Worm (Caenorhabditis elegans) whole organism, L3 larva: ENCODE data around the gene M199.136.
"Not testable (repeated sequence)": the region's sequence is repeated elsewhere in the genome, so short reads cannot be mapped to it uniquely, and the experiment has no call there.

Experiments
- R02D3.7 ChIP-seq: fragments of 150-350 bp; optimal IDR thresholded peaks from 2 replicates; lab custom pipeline; 2014; ENCODE audit warnings: missing biosample characterization, missing genetic modification characterization
- aly-2 ChIP-seq: fragments of 150-350 bp; optimal IDR thresholded peaks from 2 replicates; lab custom pipeline; 2014; ENCODE audit warnings: missing biosample characterization, missing genetic modification characterization
- ama-1 ChIP-seq: fragments of 150-350 bp; optimal IDR thresholded peaks from 2 replicates; lab custom pipeline; 2018
- ceh-28 ChIP-seq: fragments of 150-350 bp; optimal IDR thresholded peaks from 2 replicates; lab custom pipeline; 2014; ENCODE audit warnings: missing biosample characterization, missing genetic modification reagents, missing genetic modification characterization
- ceh-82 ChIP-seq: fragments of 150-350 bp; optimal IDR thresholded peaks from 2 replicates; lab custom pipeline; 2014; ENCODE audit warnings: missing biosample characterization, missing genetic modification characterization
- daf-12 ChIP-seq: fragments of 150-350 bp; optimal IDR thresholded peaks from 2 replicates; lab custom pipeline; 2014; ENCODE audit warnings: missing biosample characterization, missing genetic modification reagents, missing genetic modification characterization
- eor-1 ChIP-seq, 2 experiments: fragments of 150-350 bp; optimal IDR thresholded peaks; 2 replicates each; lab custom pipeline; 2014 to 2018; ENCODE audit warnings: missing biosample characterization in 2 of 2, missing genetic modification characterization in 2 of 2
- fkh-10 ChIP-seq: sonication (generic microtip); optimal IDR thresholded peaks from 2 replicates; lab custom pipeline; 2017; ENCODE audit warnings: missing biosample characterization, missing genetic modification reagents, missing genetic modification characterization
- fkh-2 ChIP-seq: fragments of 150-350 bp; optimal IDR thresholded peaks from 2 replicates; lab custom pipeline; 2014; ENCODE audit warnings: missing biosample characterization, missing genetic modification reagents, missing genetic modification characterization
- fos-1 ChIP-seq: fragments of 150-350 bp; optimal IDR thresholded peaks from 2 replicates; lab custom pipeline; 2014; ENCODE audit warnings: missing biosample characterization, missing genetic modification characterization
- hmg-11 ChIP-seq: sonication (generic microtip); optimal IDR thresholded peaks from 2 replicates; lab custom pipeline; 2016; ENCODE audit warnings: missing genetic modification characterization, missing compliant biosample characterization
- jun-1 ChIP-seq: fragments of 150-350 bp; optimal IDR thresholded peaks from 2 replicates; lab custom pipeline; 2014; ENCODE audit warnings: missing biosample characterization, missing genetic modification reagents, missing genetic modification characterization
- lin-15B ChIP-seq: fragments of 150-350 bp; optimal IDR thresholded peaks from 2 replicates; lab custom pipeline; 2014; ENCODE audit warnings: missing biosample characterization, missing genetic modification characterization
- lin-39 ChIP-seq: fragments of 150-350 bp; optimal IDR thresholded peaks from 2 replicates; lab custom pipeline; 2018; ENCODE audit warnings: missing biosample characterization, missing genetic modification reagents, missing genetic modification characterization
- mdl-1 ChIP-seq: fragments of 150-350 bp; optimal IDR thresholded peaks from 2 replicates; lab custom pipeline; 2014; ENCODE audit warnings: missing biosample characterization, missing genetic modification characterization
- nfya-1 ChIP-seq: sonication (generic microtip); optimal IDR thresholded peaks from 2 replicates; lab custom pipeline; 2017; ENCODE audit warnings: missing genetic modification characterization, mild to moderate bottlenecking, missing compliant biosample characterization, antibody characterized with exemption, moderate library complexity; ENCODE audit not compliant: insufficient read depth
- nhr-12 ChIP-seq: fragments of 150-350 bp; optimal IDR thresholded peaks from 2 replicates; lab custom pipeline; 2014; ENCODE audit warnings: missing biosample characterization, missing genetic modification characterization
- nhr-23 ChIP-seq: fragments of 150-350 bp; optimal IDR thresholded peaks from 2 replicates; lab custom pipeline; 2014; ENCODE audit warnings: missing biosample characterization, missing genetic modification reagents, missing genetic modification characterization
- nhr-237 ChIP-seq: fragments of 150-350 bp; optimal IDR thresholded peaks from 2 replicates; lab custom pipeline; 2014; ENCODE audit warnings: missing biosample characterization, missing genetic modification characterization
- nhr-28 ChIP-seq: fragments of 150-350 bp; optimal IDR thresholded peaks from 2 replicates; lab custom pipeline; 2014; ENCODE audit warnings: missing biosample characterization, missing genetic modification characterization
- nhr-43 ChIP-seq: sonication (generic microtip); optimal IDR thresholded peaks from 2 replicates; lab custom pipeline; 2016; ENCODE audit warnings: mild to moderate bottlenecking, missing genetic modification characterization, missing compliant biosample characterization; ENCODE audit not compliant: poor library complexity, severe bottlenecking
- nhr-67 ChIP-seq: fragments of 150-350 bp; optimal IDR thresholded peaks from 2 replicates; lab custom pipeline; 2014; ENCODE audit warnings: missing biosample characterization, missing genetic modification characterization
- nhr-77 ChIP-seq: fragments of 150-350 bp; optimal IDR thresholded peaks from 2 replicates; lab custom pipeline; 2014; ENCODE audit warnings: missing biosample characterization, missing genetic modification characterization
- sea-2 ChIP-seq: fragments of 150-350 bp; sonication (generic microtip); optimal IDR thresholded peaks from 4 replicates; lab custom pipeline; 2014; ENCODE audit warnings: missing biosample characterization, missing genetic modification reagents, missing genetic modification characterization
- skn-1 ChIP-seq: fragments of 150-350 bp; optimal IDR thresholded peaks from 2 replicates; lab custom pipeline; 2014; ENCODE audit warnings: missing biosample characterization, missing genetic modification characterization
- tbx-2 ChIP-seq: sonication (generic microtip); optimal IDR thresholded peaks from 2 replicates; lab custom pipeline; 2016; ENCODE audit warnings: mild to moderate bottlenecking, missing genetic modification characterization, missing compliant biosample characterization
- unc-39 ChIP-seq: sonication (generic microtip); optimal IDR thresholded peaks from 4 replicates; lab custom pipeline; 2017; ENCODE audit warnings: missing biosample characterization, missing genetic modification characterization
- unc-62 ChIP-seq: fragments of 150-350 bp; sonication (generic microtip); optimal IDR thresholded peaks from 4 replicates; lab custom pipeline; 2014; ENCODE audit warnings: missing biosample characterization, missing genetic modification reagents, missing genetic modification characterization
- zag-1 ChIP-seq: fragments of 150-350 bp; optimal IDR thresholded peaks from 2 replicates; lab custom pipeline; 2014; ENCODE audit warnings: missing biosample characterization, missing genetic modification characterization
- ztf-4 ChIP-seq: fragments of 150-350 bp; optimal IDR thresholded peaks from 2 replicates; lab custom pipeline; 2014; ENCODE audit warnings: missing biosample characterization, missing genetic modification characterization

The M199.136 gene

DNA sequence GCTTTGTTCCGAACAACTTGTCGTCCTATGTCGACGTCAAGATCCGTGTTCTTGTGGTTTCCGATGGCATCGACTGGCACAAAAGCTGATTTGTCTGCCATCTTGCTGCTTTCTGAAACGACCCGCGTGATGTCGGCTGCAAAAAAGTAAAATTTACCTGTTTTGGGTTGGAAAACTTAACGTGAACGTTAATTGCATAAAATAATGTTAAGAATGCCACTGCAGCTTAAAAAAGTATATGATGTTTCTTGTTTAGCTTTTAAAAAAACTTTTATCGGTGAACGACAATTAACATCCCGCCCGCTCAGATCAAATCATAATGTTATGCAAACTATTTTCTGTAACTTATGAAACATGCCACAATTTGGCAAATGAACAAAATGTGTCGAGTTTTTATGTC lies 15.4 kb downstream of the M199.136 start, which contains the start of gene M199.8:
TSS of gene M199.8 (minus strand) at position 101 of the 400 bp plus-strand sequence.
- TF ChIP-seq nhr-237 (tag; lab: Kevin White, UChicago); nhr-28 (tag; lab: Kevin White, UChicago); nhr-77: not testable (repeated sequence)
- TF ChIP-seq, all 47 proteins: peak for 0; not testable (repeated sequence) for 47

DNA sequence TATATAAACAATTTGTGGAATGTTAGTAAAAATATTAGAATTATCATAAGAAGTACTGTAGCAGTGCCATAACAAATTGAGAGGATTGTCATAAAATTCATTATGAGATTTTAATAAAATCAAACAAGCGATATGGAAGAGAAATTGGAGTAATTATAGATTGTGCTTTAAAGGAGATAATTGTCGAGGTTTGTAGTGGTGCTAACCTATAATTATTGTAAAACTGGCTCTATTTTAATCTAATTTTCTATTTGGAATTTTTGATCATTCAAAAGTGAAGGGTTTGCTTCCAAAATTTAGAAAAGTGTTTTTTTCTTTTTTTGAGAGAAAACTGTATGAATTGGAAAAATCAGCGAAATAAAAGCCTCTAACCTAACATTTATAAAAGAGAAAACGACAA lies 22.3 kb downstream of the M199.136 start, which contains the start of gene srg-51:
TSS of gene srg-51 (minus strand) at position 101 of the 400 bp plus-strand sequence.
- TF ChIP-seq jun-1 (tag; lab: Kevin White, UChicago) (no peak), hmg-11 (tag; lab: Kevin White, UChicago) (no peak), eor-1 (tag; optimal IDR thresholded peaks at IDR 0.05; lab: Kevin White, UChicago) (no peak), lin-15B (tag; lab: Kevin White, UChicago) (no peak), fkh-10 (GFP tag; lab: Kevin White, UChicago) (no peak), sea-2 (GFP tag; lab: Kevin White, UChicago) (no peak), nhr-77 (no peak), R02D3.7 (tag; lab: Kevin White, UChicago) (no peak), fkh-2 (tag; lab: Kevin White, UChicago) (no peak)
- TF ChIP-seq, all 47 proteins: peak for 0

DNA sequence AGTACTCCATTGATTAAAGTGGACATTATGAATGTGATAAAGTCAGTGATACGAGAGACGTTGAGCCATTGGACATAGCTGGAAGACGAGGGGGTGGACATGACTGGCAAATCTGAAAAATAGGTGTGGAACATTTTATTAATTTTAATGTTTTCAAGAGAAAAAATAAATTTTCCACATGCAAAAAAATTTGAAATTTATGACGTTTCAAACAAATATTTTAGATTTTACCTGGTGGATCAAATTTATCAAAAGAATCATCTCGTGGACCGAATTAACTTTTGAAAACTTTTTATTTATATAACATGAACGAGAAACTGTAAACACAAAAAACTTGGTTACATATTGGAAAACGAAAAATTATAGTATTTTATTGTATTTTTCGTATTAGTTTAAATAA lies 28.6 kb downstream of the M199.136 start, which contains the start of gene str-78:
TSS of gene str-78 (minus strand) at position 101 of the 400 bp plus-strand sequence.
- TF ChIP-seq fos-1 (no peak), fkh-10 (GFP tag; lab: Kevin White, UChicago) (no peak), unc-62 (GFP tag; lab: Kevin White, UChicago) (no peak), tbx-2 (tag; lab: Kevin White, UChicago) (no peak), mdl-1 (tag; lab: Kevin White, UChicago) (no peak), unc-39 (no peak), ceh-28 (tag; lab: Kevin White, UChicago) (no peak), nhr-23 (no peak)

DNA sequence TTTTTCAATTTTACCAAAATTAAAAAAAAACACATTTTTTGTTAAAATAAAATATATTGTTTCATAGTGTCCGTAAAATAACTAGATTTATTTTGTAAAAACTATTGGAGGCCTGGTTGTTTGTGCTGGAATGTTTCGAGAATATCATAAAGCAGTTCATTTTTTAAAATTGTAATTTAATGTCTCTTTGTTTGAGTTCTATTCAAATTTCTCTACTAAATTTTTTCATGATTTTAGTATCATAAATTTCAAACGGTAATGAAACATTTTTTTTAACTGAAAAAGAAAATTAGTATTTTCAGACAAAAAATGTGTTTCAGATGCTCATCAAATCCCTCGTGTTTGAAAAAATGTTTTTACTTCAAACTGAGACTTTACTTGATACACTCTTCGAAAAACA lies 47.1 kb downstream of the M199.136 start:
- TF ChIP-seq aly-2 (tag; lab: Kevin White, UChicago) (no peak), ceh-28 (tag; lab: Kevin White, UChicago) (no peak), zag-1 (tag; lab: Kevin White, UChicago) (no peak), nhr-43 (tag; lab: Kevin White, UChicago) (no peak), unc-39 (no peak), ama-1 (lab: Kevin White, UChicago) (no peak), lin-39 (tag; lab: Kevin White, UChicago) (no peak), daf-12 (tag; lab: Kevin White, UChicago) (no peak), ceh-82 (no peak), ztf-4 (tag; lab: Kevin White, UChicago) (no peak)
- TF ChIP-seq, all 47 proteins: peak for 0

- TF ChIP-seq ama-1 (lab: Kevin White, UChicago): no peak
- TF ChIP-seq skn-1 (tag; lab: Kevin White, UChicago): no peak
- no peak for TF ChIP-seq nfya-1 (tag; lab: Kevin White, UChicago)
- no peak for TF ChIP-seq nhr-237 (tag; lab: Kevin White, UChicago)
- no peak for TF ChIP-seq nhr-67 (tag; lab: Kevin White, UChicago)
- TF ChIP-seq nhr-12 (tag; lab: Kevin White, UChicago): no peak
Measured at ce11 chrIV:15168442-15168841, 50.0 kb downstream of the M199.136 start.
